Fruit fly (Drosophila melanogaster) whole organism, pupa: ENCODE measurements around the gene Ude.

Experiments used
- CG12605 ChIP-seq: fragments of 200-800 bp; sonication (Bioruptor generic); IDR thresholded peaks from 2 replicates; pipeline ENCODE4 v1.3.6; 2022; ENCODE audit warnings: missing biosample characterization, missing genetic modification characterization
- CG17806 ChIP-seq: fragments of 200-800 bp; sonication (Bioruptor generic); optimal IDR thresholded peaks from 2 replicates; lab custom pipeline; 2018; ENCODE audit warnings: missing biosample characterization, mild to moderate bottlenecking, missing genetic modification characterization, moderate library complexity
- CG32121 ChIP-seq: fragments of 200-800 bp; sonication (Bioruptor generic); IDR thresholded peaks from 2 replicates; pipeline ENCODE4 v1.3.6; 2022; ENCODE audit warnings: missing biosample characterization, missing genetic modification characterization
- CG8301 ChIP-seq: fragments of 200-800 bp; sonication (Bioruptor generic); optimal IDR thresholded peaks from 2 replicates; lab custom pipeline; 2018; ENCODE audit warnings: missing biosample characterization, mild to moderate bottlenecking, missing genetic modification characterization
- CG9948 ChIP-seq: fragments of 200-800 bp; sonication (Bioruptor generic); optimal IDR thresholded peaks from 2 replicates; lab custom pipeline; 2018; ENCODE audit warnings: missing biosample characterization, mild to moderate bottlenecking, missing genetic modification characterization, moderate library complexity
- EcR ChIP-seq: fragments of 200-800 bp; sonication (Bioruptor generic); optimal IDR thresholded peaks from 3 replicates; lab custom pipeline; 2019; ENCODE audit warnings: missing biosample characterization, missing genetic modification characterization, mild to moderate bottlenecking, moderate library complexity, missing genetic modification reagents
- Pif1A ChIP-seq: fragments of 200-800 bp; sonication (Bioruptor generic); optimal IDR thresholded peaks from 3 replicates; lab custom pipeline; 2016; ENCODE audit warnings: missing biosample characterization, missing genetic modification characterization
- Pif1B ChIP-seq: fragments of 200-800 bp; sonication (Bioruptor generic); optimal IDR thresholded peaks from 3 replicates; lab custom pipeline; 2016; ENCODE audit warnings: missing biosample characterization, missing genetic modification characterization
- fd96Ca ChIP-seq: fragments of 200-800 bp; sonication (Bioruptor generic); IDR thresholded peaks from 3 replicates; pipeline ENCODE4 v1.3.6; 2022; ENCODE audit warnings: missing biosample characterization, missing genetic modification characterization
- gl ChIP-seq: fragments of 200-800 bp; sonication (Bioruptor generic); optimal IDR thresholded peaks from 2 replicates; lab custom pipeline; 2018; ENCODE audit warnings: missing biosample characterization, mild to moderate bottlenecking, missing genetic modification characterization
- rn ChIP-seq: fragments of 200-800 bp; sonication (Bioruptor generic); IDR thresholded peaks from 2 replicates; pipeline ENCODE4 v1.3.6; 2022; ENCODE audit warnings: missing biosample characterization, missing genetic modification characterization

DNA sequence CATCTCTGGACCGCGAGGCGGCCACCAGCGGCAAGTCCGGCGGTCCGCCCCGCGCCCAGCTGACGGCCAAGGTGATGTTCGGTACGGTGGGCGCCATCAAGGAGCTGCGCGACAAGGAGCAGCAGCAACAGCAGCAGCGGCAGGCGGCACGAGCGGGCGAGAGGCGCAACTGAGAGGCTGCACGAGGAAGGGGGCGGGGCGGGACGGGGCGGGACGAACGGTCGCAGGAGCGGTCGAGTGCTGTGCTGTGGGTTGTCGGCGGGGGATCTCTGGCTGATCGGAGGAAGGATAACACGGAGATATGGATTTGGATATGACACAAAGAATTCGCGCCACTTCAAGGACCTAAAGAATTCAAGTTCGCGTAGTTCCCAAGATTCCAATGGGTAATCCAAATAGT, 29.9 kb downstream of the Ude start:
- TF ChIP-seq Pif1A (GFP tag; lab: Kevin White, UChicago): no peak
- TF ChIP-seq CG12605 (GFP tag; lab: Robert Waterston, UW): no peak
- no peak for TF ChIP-seq CG8301 (tag; lab: Kevin White, UChicago)
- no peak for TF ChIP-seq Pif1B (GFP tag; lab: Kevin White, UChicago)
- no peak for TF ChIP-seq CG17806 (tag; lab: Kevin White, UChicago)
- no peak for TF ChIP-seq CG9948 (tag; lab: Kevin White, UChicago)
- no peak for TF ChIP-seq fd96Ca
- no peak for TF ChIP-seq EcR (GFP tag; lab: Kevin White, UChicago)
- TF ChIP-seq rn (GFP tag; lab: Robert Waterston, UW): no peak
- TF ChIP-seq CG32121 (GFP tag; lab: Robert Waterston, UW): no peak
- no peak for TF ChIP-seq gl (tag; lab: Kevin White, UChicago)
